Worm (Caenorhabditis elegans) whole organism, L3 larva: ENCODE data around the gene F49H12.3.

Experiments used
- R02D3.7 ChIP-seq: fragments of 150-350 bp; optimal IDR thresholded peaks from 2 replicates; lab custom pipeline; 2014; ENCODE audit warnings: missing biosample characterization, missing genetic modification characterization
- jun-1 ChIP-seq: fragments of 150-350 bp; optimal IDR thresholded peaks from 2 replicates; lab custom pipeline; 2014; ENCODE audit warnings: missing biosample characterization, missing genetic modification reagents, missing genetic modification characterization
- nhr-237 ChIP-seq: fragments of 150-350 bp; optimal IDR thresholded peaks from 2 replicates; lab custom pipeline; 2014; ENCODE audit warnings: missing biosample characterization, missing genetic modification characterization
- pha-4 ChIP-seq: fragments of 150-350 bp; optimal IDR thresholded peaks from 2 replicates; lab custom pipeline; 2014; ENCODE audit warnings: missing biosample characterization, missing genetic modification reagents, missing genetic modification characterization
- snpc-4 ChIP-seq: fragments of 150-350 bp; optimal IDR thresholded peaks from 2 replicates; lab custom pipeline; 2014; ENCODE audit warnings: missing biosample characterization, missing genetic modification characterization

DNA sequence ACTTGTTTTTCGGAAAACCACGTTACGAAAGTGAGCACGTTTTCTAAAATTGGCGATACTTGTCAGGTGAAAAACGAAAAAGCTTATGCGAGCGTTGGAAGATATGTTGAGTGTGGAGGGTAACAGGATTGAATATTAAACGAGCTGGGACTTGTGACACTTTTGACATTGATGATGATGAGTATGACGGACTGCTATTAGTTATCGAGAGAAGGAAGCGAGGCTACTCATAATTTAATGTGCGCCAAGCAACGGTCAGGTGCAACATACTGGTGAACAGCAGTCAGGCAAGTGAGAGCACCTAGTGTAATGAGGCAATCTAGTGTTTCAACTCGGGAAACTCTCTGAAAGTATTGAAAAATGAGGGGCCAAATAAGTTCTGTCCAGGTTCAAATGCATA, 34.0 kb upstream of the F49H12.3 start:
- no peak for TF ChIP-seq jun-1 (tag; lab: Kevin White, UChicago)
- no peak for TF ChIP-seq snpc-4
- no peak for TF ChIP-seq R02D3.7
- TF ChIP-seq pha-4, result no peak
- TF ChIP-seq nhr-237, result no peak
